Worm (Caenorhabditis elegans) whole organism, L1 larva: ENCODE measurements around the gene sre-16.

Source experiments
- C04F5.9 ChIP-seq: sonication (generic microtip); optimal IDR thresholded peaks from 2 replicates; lab custom pipeline; 2016; ENCODE audit warnings: missing genetic modification characterization, missing compliant biosample characterization
- C34B4.2 ChIP-seq: sonication (generic microtip); optimal IDR thresholded peaks from 2 replicates; lab custom pipeline; 2017; ENCODE audit warnings: mild to moderate bottlenecking, missing genetic modification characterization, missing compliant biosample characterization
- F16B12.6 ChIP-seq: fragments of 150-350 bp; optimal IDR thresholded peaks from 2 replicates; lab custom pipeline; 2014; ENCODE audit warnings: missing biosample characterization, missing genetic modification characterization
- blmp-1 ChIP-seq: fragments of 150-350 bp; optimal IDR thresholded peaks from 2 replicates; lab custom pipeline; 2014; ENCODE audit warnings: missing biosample characterization, missing genetic modification characterization
- ceh-63 ChIP-seq: fragments of 200-800 bp; sonication (Bioruptor generic); optimal IDR thresholded peaks from 2 replicates; lab custom pipeline; 2018; ENCODE audit warnings: mild to moderate bottlenecking, missing genetic modification characterization, missing compliant biosample characterization
- ceh-88 ChIP-seq: fragments of 200-800 bp; sonication (Bioruptor generic); IDR thresholded peaks from 2 replicates; pipeline ENCODE4 v1.3.6; 2022; ENCODE audit warnings: missing genetic modification characterization, missing compliant biosample characterization
- ces-1 ChIP-seq: fragments of 150-350 bp; optimal IDR thresholded peaks from 2 replicates; lab custom pipeline; 2014; ENCODE audit warnings: missing biosample characterization, missing genetic modification reagents, missing genetic modification characterization
- dpl-1 ChIP-seq, 3 experiments: fragments of 150-350 bp in 2 of 3; sonication (generic microtip) in 1 of 3; optimal IDR thresholded peaks; 2 replicates each; lab custom pipeline; 2014 to 2017; ENCODE audit warnings: missing biosample characterization in 3 of 3, missing genetic modification characterization in 3 of 3, missing genetic modification reagents in 3 of 3
- efl-1 ChIP-seq, 4 experiments: fragments of 150-350 bp; optimal IDR thresholded peaks in 3 of 4; peaks in 1 of 4; 1 replicate in 1 of 4; 2 replicates in 3 of 4; lab custom pipeline; 2014; ENCODE audit warnings: missing biosample characterization in 2 of 4, missing genetic modification characterization in 2 of 4, missing genetic modification reagents in 2 of 4
- efl-3 ChIP-seq: fragments of 200-800 bp; sonication (Bioruptor generic); optimal IDR thresholded peaks from 2 replicates; lab custom pipeline; 2018; ENCODE audit warnings: mild to moderate bottlenecking, missing genetic modification characterization, missing compliant biosample characterization
- egl-27 ChIP-seq, 2 experiments: fragments of 150-350 bp in 1 of 2; sonication (generic microtip); optimal IDR thresholded peaks; 3 replicates each; lab custom pipeline; 2017 to 2018; ENCODE audit warnings: missing biosample characterization in 2 of 2, missing genetic modification characterization in 2 of 2, missing genetic modification reagents in 2 of 2
- elt-2 ChIP-seq: sonication (generic microtip); optimal IDR thresholded peaks from 2 replicates; lab custom pipeline; 2016; ENCODE audit warnings: missing genetic modification characterization, mild to moderate bottlenecking, inconsistent platforms, missing compliant biosample characterization, missing genetic modification reagents
- elt-3 ChIP-seq, 6 experiments: fragments of 150-350 bp in 1 of 6; sonication (generic microtip); optimal IDR thresholded peaks; 2 replicates each; lab custom pipeline; 2017 to 2018; ENCODE audit warnings: missing biosample characterization in 6 of 6, missing genetic modification characterization in 6 of 6, inconsistent platforms in 1 of 6
- fkh-10 ChIP-seq: sonication (generic microtip); optimal IDR thresholded peaks from 2 replicates; lab custom pipeline; 2017; ENCODE audit warnings: missing biosample characterization, missing genetic modification reagents, missing genetic modification characterization
- hlh-17 ChIP-seq: fragments of 200-800 bp; sonication (Bioruptor generic); optimal IDR thresholded peaks from 2 replicates; lab custom pipeline; 2018; ENCODE audit warnings: missing genetic modification characterization, mild to moderate bottlenecking, missing compliant biosample characterization, moderate library complexity, borderline replicate concordance
- hpl-2 ChIP-seq: fragments of 150-350 bp; optimal IDR thresholded peaks from 2 replicates; lab custom pipeline; 2014; ENCODE audit warnings: missing biosample characterization, missing genetic modification reagents, missing genetic modification characterization
- lin-39 ChIP-seq: fragments of 150-350 bp; optimal IDR thresholded peaks from 2 replicates; lab custom pipeline; 2014; ENCODE audit warnings: missing biosample characterization, missing genetic modification reagents, missing genetic modification characterization
- lir-3 ChIP-seq: sonication (generic microtip); optimal IDR thresholded peaks from 2 replicates; lab custom pipeline; 2016; ENCODE audit warnings: mild to moderate bottlenecking, missing genetic modification characterization, moderate library complexity, missing compliant biosample characterization; ENCODE audit not compliant: poor library complexity
- mef-2 ChIP-seq: fragments of 150-350 bp; optimal IDR thresholded peaks from 2 replicates; lab custom pipeline; 2014; ENCODE audit warnings: missing biosample characterization, missing genetic modification characterization
- mep-1 ChIP-seq: fragments of 150-350 bp; optimal IDR thresholded peaks from 2 replicates; lab custom pipeline; 2014; ENCODE audit warnings: missing biosample characterization, missing genetic modification characterization
- nhr-11 ChIP-seq: fragments of 150-350 bp; optimal IDR thresholded peaks from 2 replicates; lab custom pipeline; 2014; ENCODE audit warnings: missing biosample characterization, missing genetic modification characterization
- nhr-12 ChIP-seq: sonication (generic microtip); optimal IDR thresholded peaks from 2 replicates; lab custom pipeline; 2017; ENCODE audit warnings: missing biosample characterization, missing genetic modification characterization
- nhr-237 ChIP-seq: fragments of 150-350 bp; optimal IDR thresholded peaks from 2 replicates; lab custom pipeline; 2014; ENCODE audit warnings: missing biosample characterization, missing genetic modification characterization
- nhr-47 ChIP-seq: sonication (generic microtip); optimal IDR thresholded peaks from 2 replicates; lab custom pipeline; 2016; ENCODE audit warnings: mild to moderate bottlenecking, missing genetic modification characterization, moderate library complexity, missing compliant biosample characterization
- nhr-71 ChIP-seq: sonication (generic microtip); optimal IDR thresholded peaks from 2 replicates; lab custom pipeline; 2016; ENCODE audit warnings: mild to moderate bottlenecking, missing genetic modification characterization, moderate library complexity, missing compliant biosample characterization
- nhr-77 ChIP-seq: fragments of 150-350 bp; optimal IDR thresholded peaks from 2 replicates; lab custom pipeline; 2014; ENCODE audit warnings: missing biosample characterization, missing genetic modification characterization
- nhr-84 ChIP-seq: sonication (generic microtip); optimal IDR thresholded peaks from 2 replicates; lab custom pipeline; 2017; ENCODE audit warnings: missing biosample characterization, missing genetic modification characterization
- nhr-85 ChIP-seq: sonication (generic microtip); peaks from one replicate; lab custom pipeline; 2016; ENCODE audit warnings: missing genetic modification characterization, inconsistent platforms, missing compliant biosample characterization
- nhr-90 ChIP-seq: sonication (generic microtip); optimal IDR thresholded peaks from 2 replicates; lab custom pipeline; 2016; ENCODE audit warnings: mild to moderate bottlenecking, missing genetic modification characterization, missing compliant biosample characterization; ENCODE audit not compliant: poor library complexity
- pag-3 ChIP-seq: sonication (generic microtip); optimal IDR thresholded peaks from 2 replicates; lab custom pipeline; 2017; ENCODE audit warnings: missing genetic modification characterization, mild to moderate bottlenecking, missing compliant biosample characterization, antibody characterized with exemption, borderline replicate concordance; ENCODE audit not compliant: insufficient read depth
- rnt-1 ChIP-seq: sonication (generic microtip); optimal IDR thresholded peaks from 2 replicates; lab custom pipeline; 2016; ENCODE audit warnings: mild to moderate bottlenecking, missing genetic modification characterization, moderate library complexity, missing compliant biosample characterization
- snu-23 ChIP-seq: sonication (generic microtip); optimal IDR thresholded peaks from 2 replicates; lab custom pipeline; 2016; ENCODE audit warnings: missing genetic modification characterization, missing compliant biosample characterization
- swsn-7 ChIP-seq: sonication (generic microtip); optimal IDR thresholded peaks from 2 replicates; lab custom pipeline; 2016; ENCODE audit warnings: missing genetic modification characterization, missing compliant biosample characterization
- zag-1 ChIP-seq: fragments of 150-350 bp; optimal IDR thresholded peaks from 2 replicates; lab custom pipeline; 2014; ENCODE audit warnings: missing biosample characterization, missing genetic modification characterization
- ztf-11 ChIP-seq, 2 experiments: sonication (generic microtip); optimal IDR thresholded peaks; 2 replicates each; lab custom pipeline; 2016 to 2017; ENCODE audit warnings: missing genetic modification characterization in 2 of 2, missing biosample characterization in 1 of 2, missing compliant biosample characterization in 1 of 2

Gene sre-16

DNA sequence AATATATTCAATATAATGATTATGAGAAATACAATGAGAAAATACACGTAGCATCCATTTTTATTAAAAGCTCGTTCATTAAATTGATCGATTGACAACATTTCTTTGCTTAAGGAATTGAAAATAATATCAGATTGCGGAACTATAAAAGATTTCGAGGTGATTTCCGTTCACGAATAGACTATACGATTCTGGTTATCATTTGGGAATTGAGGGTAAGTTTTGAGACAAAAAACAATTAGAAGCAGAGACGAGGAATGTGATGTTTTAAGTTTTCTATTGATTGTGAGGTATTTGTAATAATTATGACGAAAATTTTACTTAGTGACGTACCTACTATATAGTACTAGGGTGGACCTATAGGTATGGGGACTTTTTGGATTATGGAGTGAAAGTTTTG is 2.9 kb upstream of the sre-16 start, which contains the start of gene sre-19:
TSS of gene sre-19 (minus strand) at position 101 of the 400 bp plus-strand sequence.
- TF ChIP-seq C04F5.9 (tag; lab: Kevin White, UChicago) (no peak), rnt-1 (tag; lab: Kevin White, UChicago) (no peak), lin-39 (tag; lab: Kevin White, UChicago) (no peak), efl-1 (optimal IDR thresholded peaks at IDR 0.05; lab: Kevin White, UChicago) (no peak), efl-1 (GFP tag; optimal IDR thresholded peaks at IDR 0.05 in 1 of 2; lab: Kevin White, UChicago) (no peak), snu-23 (GFP tag; lab: Kevin White, UChicago) (no peak), nhr-12 (no peak)
- TF ChIP-seq, all 84 proteins: peak for 0

DNA sequence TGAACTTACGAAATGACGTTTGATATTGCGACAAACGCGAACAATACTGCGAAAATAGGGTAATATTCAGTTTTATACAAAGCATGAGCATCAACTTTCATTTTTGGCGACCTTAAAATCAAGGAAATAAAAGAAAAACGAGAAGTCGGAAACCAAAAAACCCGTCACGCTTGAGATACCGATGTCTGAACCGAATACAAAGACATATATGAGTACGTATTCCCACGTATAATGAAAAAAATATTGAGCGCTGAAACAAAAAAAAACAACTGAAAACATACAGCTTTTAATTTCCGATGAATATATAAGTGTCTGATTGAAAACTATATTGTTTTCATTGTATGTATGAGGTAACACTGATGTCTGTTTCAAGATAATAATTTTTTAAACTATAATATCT is 6.2 kb downstream of the sre-16 start, which contains the start of gene sre-18:
TSS of gene sre-18 (minus strand) at position 101 of the 400 bp plus-strand sequence.
- no peak for TF ChIP-seq egl-27 (tag; optimal IDR thresholded peaks at IDR 0.05; lab: Kevin White, UChicago)
- TF ChIP-seq fkh-10 (GFP tag; lab: Kevin White, UChicago), result no peak
- no peak for TF ChIP-seq nhr-237 (tag; lab: Kevin White, UChicago)
- TF ChIP-seq mef-2 (tag; lab: Kevin White, UChicago), result no peak
- no peak for TF ChIP-seq nhr-77 (tag; lab: Kevin White, UChicago)
- no peak for TF ChIP-seq dpl-1 (GFP tag; optimal IDR thresholded peaks at IDR 0.05; lab: Kevin White, UChicago)
- TF ChIP-seq zag-1 (tag; lab: Kevin White, UChicago), result no peak

DNA sequence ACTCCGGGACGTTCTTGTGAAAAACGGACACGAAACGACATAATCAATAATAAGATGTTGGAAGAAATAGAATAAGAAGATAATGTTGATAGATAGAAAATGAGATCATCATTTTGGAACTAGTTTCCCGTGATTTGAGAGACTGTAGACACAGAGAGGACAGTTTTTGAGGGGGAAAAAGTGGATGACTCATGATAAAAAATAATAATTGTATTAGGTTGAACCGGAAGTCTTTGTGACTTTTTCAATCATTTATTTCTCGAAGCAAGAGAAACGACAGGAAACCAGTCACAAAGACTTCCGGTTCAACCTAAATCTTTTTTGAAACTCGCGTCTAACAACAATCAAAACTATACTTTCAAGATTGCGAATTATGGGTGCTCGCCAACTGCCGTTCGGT is 8.9 kb downstream of the sre-16 start, which contains the start of gene mlt-3:
TSS of gene mlt-3 (minus strand) at position 101 of the 400 bp plus-strand sequence.
- TF ChIP-seq blmp-1 (peak; percentile 21), ceh-88 (GFP tag; lab: Robert Waterston, UW) (no peak), nhr-85 (tag; lab: Kevin White, UChicago) (peak; percentile 20)

DNA sequence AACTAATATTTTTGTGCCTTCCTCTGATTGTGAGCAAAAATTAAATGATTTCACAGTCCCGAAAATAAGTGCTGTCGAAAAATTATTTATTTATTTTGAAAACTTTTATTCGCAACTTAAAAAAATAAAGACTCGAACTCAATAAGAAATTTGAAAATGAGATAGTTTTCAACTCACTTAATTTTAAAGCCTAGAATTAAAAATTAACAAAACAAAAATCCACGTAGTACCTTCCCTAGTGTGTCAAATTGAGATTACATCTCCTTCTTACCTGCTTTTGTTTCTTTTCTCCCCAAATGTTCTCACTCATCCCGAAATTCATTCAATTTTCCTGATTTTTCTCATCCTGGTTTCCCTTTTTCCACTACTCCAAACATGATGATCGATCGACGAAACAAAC is 16.6 kb downstream of the sre-16 start, which contains the start of gene F35G2.5:
TSS of gene F35G2.5 (plus strand) at position 301 of the 400 bp plus-strand sequence.
- TF ChIP-seq F16B12.6 (tag; lab: Kevin White, UChicago) (no peak), C34B4.2 (tag; lab: Kevin White, UChicago) (no peak), nhr-237 (tag; lab: Kevin White, UChicago) (no peak), hpl-2 (GFP tag; lab: Kevin White, UChicago) (no peak), efl-3 (GFP tag; lab: Kevin White, UChicago) (no peak), ztf-11 (tag; optimal IDR thresholded peaks at IDR 0.05; lab: Kevin White, UChicago) (no peak), ceh-63 (GFP tag; lab: Kevin White, UChicago) (no peak), nhr-90 (no peak), pag-3 (tag; lab: Kevin White, UChicago) (no peak), nhr-11 (tag; lab: Kevin White, UChicago) (no peak)

DNA sequence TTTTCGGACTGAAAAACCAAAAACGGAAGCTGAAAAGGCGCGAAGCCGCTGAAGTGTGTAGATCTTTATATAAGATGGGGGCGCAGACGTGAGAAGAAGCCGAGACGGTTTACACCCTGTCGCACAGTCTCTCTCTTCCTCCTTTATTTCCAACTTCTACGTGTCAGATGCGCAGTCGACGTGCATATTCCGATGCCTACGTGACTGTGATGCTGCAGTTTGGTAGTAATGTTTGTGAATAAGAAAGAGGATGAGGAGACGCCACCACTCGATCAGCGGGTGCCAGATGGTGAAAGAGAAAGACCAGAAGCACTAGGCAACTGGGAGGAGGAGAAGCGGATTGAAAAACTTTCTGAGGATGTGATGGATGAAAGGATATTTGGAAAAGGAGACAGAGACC is 17.7 kb downstream of the sre-16 start:
- TF ChIP-seq ces-1 (GFP tag; lab: Kevin White, UChicago), result no peak
- TF ChIP-seq blmp-1, result peak; percentile 27

DNA sequence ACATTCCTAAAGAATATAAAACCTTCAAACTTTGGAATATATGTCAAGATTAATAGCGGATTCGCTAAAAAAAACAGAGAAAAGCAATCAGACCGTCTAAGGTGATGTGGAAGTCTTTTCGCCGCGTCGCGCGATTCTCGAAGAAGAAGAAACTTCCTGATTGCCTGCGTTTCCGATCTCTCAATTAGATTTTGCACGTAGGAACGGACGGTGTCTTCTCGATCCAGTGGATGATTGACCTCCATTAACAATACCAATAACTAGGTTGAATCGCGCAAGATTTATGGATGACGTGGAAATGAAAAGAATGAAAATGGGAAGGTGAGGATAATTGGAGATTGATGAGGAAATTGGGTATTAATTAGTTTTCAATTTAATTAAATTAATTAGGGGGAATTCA is 18.8 kb downstream of the sre-16 start:
- peak in 1 of 6 experiments; percentile 59 for TF ChIP-seq elt-3 (tag; optimal IDR thresholded peaks at IDR 0.05; lab: Kevin White, UChicago)
- TF ChIP-seq hlh-17 (GFP tag; lab: Kevin White, UChicago), result no peak
- no peak for TF ChIP-seq nhr-84 (tag; lab: Kevin White, UChicago)
- TF ChIP-seq nhr-85 (tag; lab: Kevin White, UChicago), result peak; percentile 73
- TF ChIP-seq nhr-71 (tag; lab: Kevin White, UChicago), result no peak
- TF ChIP-seq mep-1 (tag; lab: Kevin White, UChicago), result peak; percentile 3
- no peak for TF ChIP-seq pag-3 (tag; lab: Kevin White, UChicago)
- no peak for TF ChIP-seq hpl-2 (GFP tag; lab: Kevin White, UChicago)
- TF ChIP-seq swsn-7 (tag; lab: Kevin White, UChicago), result no peak
- no peak for TF ChIP-seq lir-3 (tag; lab: Kevin White, UChicago)
- TF ChIP-seq efl-1 (optimal IDR thresholded peaks at IDR 0.05; lab: Kevin White, UChicago), result no peak
- TF ChIP-seq efl-1 (GFP tag; optimal IDR thresholded peaks at IDR 0.05 in 1 of 2; lab: Kevin White, UChicago), result peak in 1 of 2 experiments; percentile 17
- no peak for TF ChIP-seq nhr-47 (tag; lab: Kevin White, UChicago)
- no peak for TF ChIP-seq nhr-90
- TF ChIP-seq blmp-1, result peak; percentile 83
- no peak for TF ChIP-seq elt-2 (tag; lab: Kevin White, UChicago)
- TF ChIP-seq, all 84 proteins: peak for 5
